Fruit fly (Drosophila melanogaster) whole organism, embryonic: ENCODE data around the gene Cnot4.

ENCODE experiments used
- Asciz ChIP-seq: fragments of 200-800 bp; sonication (Bioruptor generic); optimal IDR thresholded peaks from 2 replicates; lab custom pipeline; 2017; ENCODE audit warnings: missing biosample characterization, mild to moderate bottlenecking, missing genetic modification characterization, missing genetic modification reagents
- Blimp-1 ChIP-seq: fragments of 200-800 bp; sonication (Bioruptor generic); optimal IDR thresholded peaks from 3 replicates; lab custom pipeline; 2018; ENCODE audit warnings: missing biosample characterization, missing genetic modification characterization, mild to moderate bottlenecking, moderate library complexity, missing genetic modification reagents
- CG10267 ChIP-seq: fragments of 200-800 bp; sonication (Bioruptor generic); optimal IDR thresholded peaks from 2 replicates; lab custom pipeline; 2018; ENCODE audit warnings: missing biosample characterization, mild to moderate bottlenecking, missing genetic modification characterization, moderate library complexity
- CG12659 ChIP-seq: fragments of 200-800 bp; sonication (Bioruptor generic); optimal IDR thresholded peaks from 3 replicates; lab custom pipeline; 2017; ENCODE audit warnings: mild to moderate bottlenecking, missing biosample characterization, missing genetic modification reagents, missing genetic modification characterization
- CG13296 ChIP-seq: fragments of 200-800 bp; sonication (Bioruptor generic); optimal IDR thresholded peaks from 3 replicates; lab custom pipeline; 2018; ENCODE audit warnings: missing biosample characterization, mild to moderate bottlenecking, missing genetic modification characterization
- CG13775 ChIP-seq: fragments of 200-800 bp; sonication (Bioruptor generic); optimal IDR thresholded peaks from 3 replicates; lab custom pipeline; 2017; ENCODE audit warnings: missing biosample characterization, mild to moderate bottlenecking, missing genetic modification characterization
- CG1647 ChIP-seq: fragments of 200-800 bp; sonication (Bioruptor generic); optimal IDR thresholded peaks from 3 replicates; lab custom pipeline; 2016; ENCODE audit warnings: missing biosample characterization, missing genetic modification characterization
- CG18619 ChIP-seq: fragments of 200-800 bp; sonication (Bioruptor generic); optimal IDR thresholded peaks from 3 replicates; lab custom pipeline; 2017; ENCODE audit warnings: missing biosample characterization, mild to moderate bottlenecking, missing genetic modification characterization
- CG2889 ChIP-seq: fragments of 200-800 bp; sonication (Bioruptor generic); IDR thresholded peaks from 3 replicates; pipeline ENCODE4 v1.3.6; 2022; ENCODE audit warnings: missing biosample characterization, missing genetic modification characterization
- CG3163 ChIP-seq: fragments of 200-800 bp; sonication (Bioruptor generic); optimal IDR thresholded peaks from 3 replicates; lab custom pipeline; 2016; ENCODE audit warnings: missing biosample characterization, missing genetic modification characterization
- CG34422 ChIP-seq: fragments of 200-800 bp; sonication (Bioruptor generic); IDR thresholded peaks from 3 replicates; pipeline ENCODE4 v1.3.6; 2022; ENCODE audit warnings: missing biosample characterization, missing genetic modification characterization
- CG3847 ChIP-seq: fragments of 200-800 bp; sonication (Bioruptor generic); IDR thresholded peaks from 2 replicates; pipeline ENCODE4 v1.3.6; 2022; ENCODE audit warnings: missing biosample characterization, missing genetic modification characterization
- CG42726 ChIP-seq: fragments of 200-800 bp; sonication (Bioruptor generic); IDR thresholded peaks from 2 replicates; pipeline ENCODE4 v1.3.6; 2022; ENCODE audit warnings: missing biosample characterization, missing genetic modification characterization; ENCODE audit not compliant: partially characterized antibody
- CG6272 ChIP-seq: fragments of 200-800 bp; sonication (Bioruptor generic); IDR thresholded peaks from 2 replicates; pipeline ENCODE4 v1.3.6; 2022; ENCODE audit warnings: missing biosample characterization, missing genetic modification characterization
- CG6791 ChIP-seq: fragments of 200-800 bp; sonication (Bioruptor generic); IDR thresholded peaks from 3 replicates; pipeline ENCODE4 v1.3.6; 2022; ENCODE audit warnings: missing biosample characterization, missing genetic modification characterization; ENCODE audit not compliant: partially characterized antibody
- CG8281 ChIP-seq: fragments of 200-800 bp; sonication (Bioruptor generic); optimal IDR thresholded peaks from 2 replicates; lab custom pipeline; 2018; ENCODE audit warnings: missing biosample characterization, mild to moderate bottlenecking, missing genetic modification characterization, moderate library complexity
- CG8388 ChIP-seq: fragments of 200-800 bp; sonication (Bioruptor generic); optimal IDR thresholded peaks from 2 replicates; lab custom pipeline; 2019; ENCODE audit warnings: missing biosample characterization, mild to moderate bottlenecking, missing genetic modification characterization, moderate library complexity
- D19A ChIP-seq: fragments of 200-800 bp; optimal IDR thresholded peaks from 3 replicates; lab custom pipeline; 2019; ENCODE audit warnings: missing biosample characterization, mild to moderate bottlenecking, missing genetic modification characterization, moderate library complexity
- Deaf1 ChIP-seq: fragments of 200-800 bp; optimal IDR thresholded peaks from 3 replicates; lab custom pipeline; 2019; ENCODE audit warnings: missing biosample characterization, mild to moderate bottlenecking, missing genetic modification characterization, moderate library complexity
- Dip3 ChIP-seq: fragments of 200-800 bp; sonication (Bioruptor generic); optimal IDR thresholded peaks from 3 replicates; lab custom pipeline; 2016; ENCODE audit warnings: missing biosample characterization, missing genetic modification characterization
- Doc2 ChIP-seq: fragments of 200-800 bp; sonication (Bioruptor generic); IDR thresholded peaks from 2 replicates; pipeline ENCODE4 v1.3.6; 2022; ENCODE audit warnings: missing biosample characterization, missing genetic modification characterization
- Dref ChIP-seq: fragments of 200-800 bp; sonication (Bioruptor generic); IDR thresholded peaks from 2 replicates; pipeline ENCODE4 v1.3.6; 2022; ENCODE audit warnings: missing biosample characterization, missing genetic modification characterization
- Eip74EF ChIP-seq, 2 experiments: fragments of 200-800 bp in 1 of 2; fragments of >200 bp in 1 of 2; sonication (Bioruptor generic) in 1 of 2; optimal IDR thresholded peaks; 2 replicates each; lab custom pipeline; 2017 to 2019; ENCODE audit warnings: missing biosample characterization in 2 of 2, missing genetic modification characterization in 2 of 2, mild to moderate bottlenecking in 1 of 2, moderate library complexity in 1 of 2
- HLH4C ChIP-seq: fragments of 200-800 bp; sonication (Bioruptor generic); IDR thresholded peaks from 3 replicates; pipeline ENCODE4 v1.3.6; 2022; ENCODE audit warnings: missing biosample characterization, missing genetic modification characterization; ENCODE audit not compliant: partially characterized antibody
- Hr3 ChIP-seq: fragments of 200-800 bp; sonication (Bioruptor generic); optimal IDR thresholded peaks from 3 replicates; lab custom pipeline; 2016; ENCODE audit warnings: missing biosample characterization, missing genetic modification characterization
- Hsf ChIP-seq: fragments of 200-800 bp; sonication (Bioruptor generic); optimal IDR thresholded peaks from 3 replicates; lab custom pipeline; 2016; ENCODE audit warnings: missing biosample characterization, missing genetic modification characterization
- Lim3 ChIP-seq: fragments of 200-800 bp; sonication (Bioruptor generic); IDR thresholded peaks from 2 replicates; pipeline ENCODE4 v1.3.6; 2022; ENCODE audit warnings: missing biosample characterization, missing genetic modification characterization
- MESR4 ChIP-seq: fragments of 200-800 bp; sonication (Bioruptor generic); optimal IDR thresholded peaks from 2 replicates; lab custom pipeline; 2018; ENCODE audit warnings: missing biosample characterization, mild to moderate bottlenecking, missing genetic modification characterization, moderate library complexity
- MTF-1 ChIP-seq: fragments of 200-800 bp; sonication (Bioruptor generic); optimal IDR thresholded peaks from 2 replicates; lab custom pipeline; 2018; ENCODE audit warnings: missing biosample characterization, mild to moderate bottlenecking, missing genetic modification characterization, borderline replicate concordance
- Nf-YC ChIP-seq: fragments of 200-800 bp; optimal IDR thresholded peaks from 3 replicates; lab custom pipeline; 2019; ENCODE audit warnings: missing biosample characterization, mild to moderate bottlenecking, missing genetic modification characterization, moderate library complexity
- Pdp1 ChIP-seq, 2 experiments: fragments of 200-800 bp; sonication (Bioruptor generic); optimal IDR thresholded peaks; 3 replicates each; lab custom pipeline; 2016; ENCODE audit warnings: missing biosample characterization in 2 of 2, missing genetic modification characterization in 2 of 2, mild to moderate bottlenecking in 1 of 2, moderate library complexity in 1 of 2
- Xbp1 ChIP-seq: fragments of 200-800 bp; sonication (Bioruptor generic); optimal IDR thresholded peaks from 3 replicates; lab custom pipeline; 2016; ENCODE audit warnings: missing biosample characterization, mild to moderate bottlenecking, missing genetic modification characterization
- ac ChIP-seq: fragments of 200-800 bp; sonication (Bioruptor generic); optimal IDR thresholded peaks from 3 replicates; lab custom pipeline; 2017; ENCODE audit warnings: missing biosample characterization, mild to moderate bottlenecking, missing genetic modification characterization
- bowl ChIP-seq: fragments of 200-800 bp; sonication (Bioruptor generic); IDR thresholded peaks from 2 replicates; pipeline ENCODE4 v1.3.6; 2022; ENCODE audit warnings: missing biosample characterization, missing genetic modification characterization
- cato ChIP-seq: fragments of 200-800 bp; sonication (Bioruptor generic); optimal IDR thresholded peaks from 2 replicates; lab custom pipeline; 2016; ENCODE audit warnings: missing biosample characterization, missing genetic modification characterization, borderline replicate concordance
- crc ChIP-seq: fragments of 200-800 bp; sonication (Bioruptor generic); optimal IDR thresholded peaks from 2 replicates; lab custom pipeline; 2016; ENCODE audit warnings: missing biosample characterization, missing genetic modification characterization
- dysf ChIP-seq: fragments of 200-800 bp; sonication (Bioruptor generic); IDR thresholded peaks from 3 replicates; pipeline ENCODE4 v1.3.6; 2022; ENCODE audit warnings: missing biosample characterization, missing genetic modification characterization
- gfzf ChIP-seq: fragments of 200-800 bp; sonication (Bioruptor generic); optimal IDR thresholded peaks from 2 replicates; lab custom pipeline; 2016; ENCODE audit warnings: missing biosample characterization, mild to moderate bottlenecking, missing genetic modification characterization, moderate library complexity
- grn ChIP-seq: fragments of 200-800 bp; sonication (Bioruptor generic); optimal IDR thresholded peaks from 3 replicates; lab custom pipeline; 2017; ENCODE audit warnings: missing biosample characterization, missing genetic modification characterization
- kah ChIP-seq: fragments of 200-800 bp; sonication (Bioruptor generic); optimal IDR thresholded peaks from 2 replicates; lab custom pipeline; 2018; ENCODE audit warnings: missing biosample characterization, mild to moderate bottlenecking, missing genetic modification characterization
- lbe ChIP-seq: fragments of 200-800 bp; sonication (Bioruptor generic); optimal IDR thresholded peaks from 2 replicates; lab custom pipeline; 2016; ENCODE audit warnings: missing biosample characterization, mild to moderate bottlenecking, missing genetic modification characterization
- pfk ChIP-seq: fragments of 200-800 bp; sonication (Bioruptor generic); optimal IDR thresholded peaks from 2 replicates; lab custom pipeline; 2018; ENCODE audit warnings: missing biosample characterization, mild to moderate bottlenecking, missing genetic modification characterization, moderate library complexity
- salm ChIP-seq: fragments of 200-800 bp; sonication (Bioruptor generic); optimal IDR thresholded peaks from 2 replicates; lab custom pipeline; 2018; ENCODE audit warnings: missing biosample characterization, mild to moderate bottlenecking, missing genetic modification characterization
- slp2 ChIP-seq: fragments of 200-800 bp; sonication (Bioruptor generic); optimal IDR thresholded peaks from 2 replicates; lab custom pipeline; 2016; ENCODE audit warnings: missing biosample characterization, missing genetic modification characterization
- ssp ChIP-seq: fragments of 200-800 bp; sonication (Bioruptor generic); IDR thresholded peaks from 2 replicates; pipeline ENCODE4 v1.3.6; 2022; ENCODE audit warnings: missing biosample characterization, missing genetic modification characterization
- trem ChIP-seq: fragments of 200-800 bp; optimal IDR thresholded peaks from 3 replicates; lab custom pipeline; 2019; ENCODE audit warnings: missing biosample characterization, mild to moderate bottlenecking, missing genetic modification characterization, moderate library complexity
- trh ChIP-seq: fragments of 200-800 bp; sonication (Bioruptor generic); optimal IDR thresholded peaks from 2 replicates; lab custom pipeline; 2016; ENCODE audit warnings: missing biosample characterization, missing genetic modification characterization
- ttk ChIP-seq: fragments of 200-800 bp; sonication (Bioruptor generic); IDR thresholded peaks from 2 replicates; pipeline ENCODE4 v2.1.2; 2022; ENCODE audit warnings: missing biosample characterization, missing genetic modification characterization

Gene Cnot4

dm6 chr2L:10430802-10431476 is 34.4 kb downstream of the Cnot4 start, which contains the start of the genes Bug22 and TfIIB (continued):
- peak; percentile 41; the same call in 1 of the 2 replicates for TF ChIP-seq CG6272
- peak; percentile 57 for TF ChIP-seq slp2 (GFP tag; lab: Kevin White, UChicago)
- peak; percentile 35 for TF ChIP-seq CG18619
- TF ChIP-seq Dref (GFP tag; lab: Robert Waterston, UW): peak; percentile 67
- TF ChIP-seq trh: peak; percentile 24
- TF ChIP-seq Blimp-1 (GFP tag; lab: Kevin White, UChicago): no peak
- peak; percentile 70 for TF ChIP-seq Dip3 (GFP tag; lab: Kevin White, UChicago)
- TF ChIP-seq Hsf: peak; percentile 74
- TF ChIP-seq bowl (GFP tag; lab: Robert Waterston, UW): no peak
- TF ChIP-seq Hr3: peak; percentile 73
- peak; percentile 73 for TF ChIP-seq CG3847
- no peak for TF ChIP-seq Doc2 (GFP tag; lab: Robert Waterston, UW)
- TF ChIP-seq ac (GFP tag; lab: Kevin White, UChicago): no peak
- TF ChIP-seq trem (tag; lab: Kevin White, UChicago): peak; percentile 56
- peak; percentile 61 for TF ChIP-seq ttk (GFP tag; lab: Robert Waterston, UW)
- peak; percentile 47 for TF ChIP-seq CG1647 (GFP tag; lab: Kevin White, UChicago)
- peak; percentile 57 to 93 for TF ChIP-seq Pdp1 (GFP tag; optimal IDR thresholded peaks at IDR 0.05; lab: Kevin White, UChicago)
- TF ChIP-seq D19A (tag; lab: Kevin White, UChicago): no peak
- peak; percentile 63; the same call in 2 of the 3 replicates for TF ChIP-seq dysf (GFP tag; lab: Robert Waterston, UW)
- TF ChIP-seq CG12659 (GFP tag; lab: Kevin White, UChicago): peak; percentile 83
- TF ChIP-seq Lim3 (GFP tag; lab: Robert Waterston, UW): no peak
- peak; percentile 72 for TF ChIP-seq CG34422 (GFP tag; lab: Robert Waterston, UW)
- TF ChIP-seq salm: peak; percentile 17
- TF ChIP-seq Nf-YC (tag; lab: Kevin White, UChicago): peak; percentile 75
- peak; percentile 45 for TF ChIP-seq CG8388
- TF ChIP-seq CG42726: no peak
- TF ChIP-seq CG13775 (GFP tag; lab: Kevin White, UChicago): peak; percentile 77
- TF ChIP-seq CG2889 (GFP tag; lab: Robert Waterston, UW): peak; percentile 64; the same call in 1 of the 3 replicates
- TF ChIP-seq pfk (GFP tag; lab: Kevin White, UChicago): peak; percentile 93
- TF ChIP-seq cato (GFP tag; lab: Kevin White, UChicago): peak; percentile 33
- peak; percentile 15 for TF ChIP-seq gfzf (GFP tag; lab: Kevin White, UChicago)
- TF ChIP-seq HLH4C (GFP tag; lab: Robert Waterston, UW): 0 out of 3 replicates have a peak, but pooled peaks have one; percentile 33
- peak; percentile 22; the same call in 1 of the 3 replicates for TF ChIP-seq CG6791 (GFP tag; lab: Robert Waterston, UW)
- peak in 1 of 2 experiments; percentile 56 for TF ChIP-seq Eip74EF (GFP tag; optimal IDR thresholded peaks at IDR 0.05; lab: Kevin White, UChicago)
- TF ChIP-seq ssp: peak; percentile 57
- TF ChIP-seq Asciz (GFP tag; lab: Kevin White, UChicago): peak; percentile 37
- TF ChIP-seq Xbp1: peak; percentile 83
- TF ChIP-seq crc (GFP tag; lab: Kevin White, UChicago): peak; percentile 37
- TF ChIP-seq grn: no peak
- TF ChIP-seq MTF-1 (GFP tag; lab: Kevin White, UChicago): peak; percentile 19
- no peak for TF ChIP-seq kah (GFP tag; lab: Kevin White, UChicago)
- TF ChIP-seq MESR4: peak; percentile 45
- TF ChIP-seq CG13296 (GFP tag; lab: Kevin White, UChicago): peak; percentile 62
- no peak for TF ChIP-seq Deaf1
- TF ChIP-seq lbe: peak; percentile 31
- TF ChIP-seq CG3163 (GFP tag; lab: Kevin White, UChicago): peak; percentile 5
- peak; percentile 56 for TF ChIP-seq CG10267 (tag; lab: Kevin White, UChicago)
- TF ChIP-seq CG8281 (tag; lab: Kevin White, UChicago): no peak
